Fruit fly (Drosophila melanogaster) Kc167 (cell line): ENCODE data around the gene fzy.

ENCODE experiments used
- h ChIP-seq: fragments of >200 bp; optimal IDR thresholded peaks from 3 replicates; lab custom pipeline; 2018; ENCODE audit warnings: missing external identifiers
- psq ChIP-seq: fragments of >200 bp; optimal IDR thresholded peaks from 2 replicates; lab custom pipeline; 2017; ENCODE audit warnings: missing external identifiers
- ttk ChIP-seq: sonication (Bioruptor generic); optimal IDR thresholded peaks from 2 replicates; lab custom pipeline; 2017; ENCODE audit warnings: missing external identifiers

- TF ChIP-seq h (lab: Kevin White, UChicago), result no peak
- TF ChIP-seq ttk (lab: Kevin White, UChicago), result no peak
- no peak for TF ChIP-seq psq (lab: Kevin White, UChicago)
Measured at dm6 chr2L:16340268-16340667, 29.5 kb downstream of the fzy start, which contains the start of gene CG42266.
